Fruit fly (Drosophila melanogaster) whole organism, embryonic: Measurements from ENCODE around the gene Srp14.
A peak's percentile ranks its signal among the peaks of the same experiment; 100 is the strongest.

ENCODE experiments used
- Bgb ChIP-seq: fragments of 200-800 bp; sonication (Bioruptor generic); IDR thresholded peaks from 2 replicates; pipeline ENCODE4 v1.3.6; 2022; ENCODE audit warnings: missing biosample characterization, missing genetic modification characterization; ENCODE audit not compliant: partially characterized antibody
- CG1024 ChIP-seq: fragments of 200-800 bp; sonication (Bioruptor generic); IDR thresholded peaks from 2 replicates; pipeline ENCODE4 v1.3.6; 2022; ENCODE audit warnings: missing biosample characterization, missing genetic modification characterization
- CG10979 ChIP-seq: fragments of 200-800 bp; sonication (Bioruptor generic); optimal IDR thresholded peaks from 2 replicates; lab custom pipeline; 2018; ENCODE audit warnings: missing biosample characterization, mild to moderate bottlenecking, missing genetic modification characterization, moderate library complexity
- CG11504 ChIP-seq: fragments of 200-800 bp; sonication (Bioruptor generic); optimal IDR thresholded peaks from 3 replicates; lab custom pipeline; 2019; ENCODE audit warnings: missing biosample characterization, mild to moderate bottlenecking, missing genetic modification characterization, moderate library complexity
- CG12071 ChIP-seq: fragments of 200-800 bp; sonication (Bioruptor generic); optimal IDR thresholded peaks from 3 replicates; lab custom pipeline; 2018; ENCODE audit warnings: missing biosample characterization, mild to moderate bottlenecking, missing genetic modification characterization
- CG12769 ChIP-seq: fragments of 200-800 bp; sonication (Bioruptor generic); optimal IDR thresholded peaks from 2 replicates; lab custom pipeline; 2019; ENCODE audit warnings: missing biosample characterization, mild to moderate bottlenecking, missing genetic modification characterization, moderate library complexity
- CG14050 ChIP-seq: fragments of 200-800 bp; sonication (Bioruptor generic); IDR thresholded peaks from 3 replicates; pipeline ENCODE4 v1.3.6; 2022; ENCODE audit warnings: missing biosample characterization, missing genetic modification characterization
- CG1529 ChIP-seq: fragments of 200-800 bp; sonication (Bioruptor generic); optimal IDR thresholded peaks from 3 replicates; lab custom pipeline; 2018; ENCODE audit warnings: missing biosample characterization, missing genetic modification characterization
- CG2678 ChIP-seq: fragments of 200-800 bp; sonication (Bioruptor generic); optimal IDR thresholded peaks from 3 replicates; lab custom pipeline; 2019; ENCODE audit warnings: missing biosample characterization, mild to moderate bottlenecking, missing genetic modification characterization, moderate library complexity
- CG3065 ChIP-seq: fragments of 200-800 bp; sonication (Bioruptor generic); optimal IDR thresholded peaks from 2 replicates; lab custom pipeline; 2016; ENCODE audit warnings: missing biosample characterization, missing genetic modification characterization
- CG31441 ChIP-seq: fragments of 200-800 bp; sonication (Bioruptor generic); IDR thresholded peaks from 2 replicates; pipeline ENCODE4 v1.3.6; 2022; ENCODE audit warnings: missing biosample characterization, missing genetic modification characterization
- CG32532 ChIP-seq: fragments of 200-800 bp; sonication (Bioruptor generic); IDR thresholded peaks from 2 replicates; pipeline ENCODE4 v1.3.6; 2022; ENCODE audit warnings: missing biosample characterization, missing genetic modification characterization
- CG33213 ChIP-seq: fragments of 200-800 bp; sonication (Bioruptor generic); optimal IDR thresholded peaks from 3 replicates; lab custom pipeline; 2016; ENCODE audit warnings: missing biosample characterization, missing genetic modification characterization
- CG5953 ChIP-seq: fragments of 200-800 bp; sonication (Bioruptor generic); IDR thresholded peaks from 2 replicates; pipeline ENCODE4 v1.3.6; 2022; ENCODE audit warnings: missing biosample characterization, missing genetic modification characterization
- CG7987 ChIP-seq: fragments of 200-800 bp; sonication (Bioruptor generic); optimal IDR thresholded peaks from 2 replicates; lab custom pipeline; 2018; ENCODE audit warnings: missing biosample characterization, mild to moderate bottlenecking, missing genetic modification characterization, moderate library complexity
- CG8924 ChIP-seq: fragments of 200-800 bp; optimal IDR thresholded peaks from 3 replicates; lab custom pipeline; 2019; ENCODE audit warnings: missing biosample characterization, mild to moderate bottlenecking, missing genetic modification characterization, moderate library complexity
- CG9817 ChIP-seq: fragments of 200-800 bp; sonication (Bioruptor generic); optimal IDR thresholded peaks from 2 replicates; lab custom pipeline; 2018; ENCODE audit warnings: missing biosample characterization, mild to moderate bottlenecking, missing genetic modification characterization, moderate library complexity
- CHES-1-like ChIP-seq: fragments of 200-800 bp; sonication (Bioruptor generic); optimal IDR thresholded peaks from 2 replicates; lab custom pipeline; 2016; ENCODE audit warnings: missing biosample characterization, missing genetic modification characterization
- CTCF ChIP-seq: fragments of 200-800 bp; sonication (Bioruptor generic); optimal IDR thresholded peaks from 2 replicates; lab custom pipeline; 2017; ENCODE audit warnings: missing biosample characterization, mild to moderate bottlenecking, missing genetic modification characterization, moderate library complexity
- CkIIα-i1 ChIP-seq: fragments of 200-800 bp; sonication (Bioruptor generic); IDR thresholded peaks from 2 replicates; pipeline ENCODE4 v1.3.6; 2022; ENCODE audit warnings: missing biosample characterization, missing genetic modification characterization
- H15 ChIP-seq: fragments of 200-800 bp; sonication (Bioruptor generic); IDR thresholded peaks from 3 replicates; pipeline ENCODE4 v1.3.6; 2022; ENCODE audit warnings: missing biosample characterization, missing genetic modification characterization
- Poxn ChIP-seq: fragments of 200-800 bp; sonication (Bioruptor generic); IDR thresholded peaks from 2 replicates; pipeline ENCODE4 v1.3.6; 2022; ENCODE audit warnings: missing biosample characterization, missing genetic modification characterization
- Rfx ChIP-seq: fragments of 200-800 bp; sonication (Bioruptor generic); IDR thresholded peaks from 2 replicates; pipeline ENCODE4 v1.3.6; 2022; ENCODE audit warnings: missing biosample characterization, missing genetic modification characterization
- Sin3A ChIP-seq: fragments of >200 bp; optimal IDR thresholded peaks from 2 replicates; lab custom pipeline; 2018
- br ChIP-seq: fragments of >200 bp; optimal IDR thresholded peaks from 2 replicates; lab custom pipeline; 2017
- cwo ChIP-seq: fragments of 200-800 bp; sonication (Bioruptor generic); optimal IDR thresholded peaks from 3 replicates; lab custom pipeline; 2017; ENCODE audit warnings: missing biosample characterization, missing genetic modification characterization, mild to moderate bottlenecking, moderate library complexity, missing genetic modification reagents
- dimm ChIP-seq: fragments of 200-800 bp; sonication (Bioruptor generic); IDR thresholded peaks from 2 replicates; pipeline ENCODE4 v1.3.6; 2022; ENCODE audit warnings: missing biosample characterization, missing genetic modification characterization
- ems ChIP-seq: fragments of 200-800 bp; sonication (Bioruptor generic); optimal IDR thresholded peaks from 3 replicates; lab custom pipeline; 2016; ENCODE audit warnings: missing biosample characterization, missing genetic modification characterization
- fd3F ChIP-seq: fragments of 200-800 bp; sonication (Bioruptor generic); optimal IDR thresholded peaks from 2 replicates; lab custom pipeline; 2018; ENCODE audit warnings: missing biosample characterization, mild to moderate bottlenecking, missing genetic modification characterization, moderate library complexity
- fd96Cb ChIP-seq: fragments of 200-800 bp; sonication (Bioruptor generic); optimal IDR thresholded peaks from 2 replicates; lab custom pipeline; 2018; ENCODE audit warnings: missing biosample characterization, mild to moderate bottlenecking, missing genetic modification characterization, moderate library complexity
- fu2 ChIP-seq: fragments of 200-800 bp; sonication (Bioruptor generic); optimal IDR thresholded peaks from 2 replicates; lab custom pipeline; 2016; ENCODE audit warnings: missing biosample characterization, missing genetic modification characterization
- gcm ChIP-seq: fragments of 200-800 bp; sonication (Bioruptor generic); optimal IDR thresholded peaks from 2 replicates; lab custom pipeline; 2019; ENCODE audit warnings: missing biosample characterization, mild to moderate bottlenecking, missing genetic modification characterization, moderate library complexity
- gcm2 ChIP-seq: fragments of 200-800 bp; sonication (Bioruptor generic); optimal IDR thresholded peaks from 2 replicates; lab custom pipeline; 2016; ENCODE audit warnings: missing biosample characterization, missing genetic modification characterization
- gsb ChIP-seq: fragments of 200-800 bp; sonication (Bioruptor generic); IDR thresholded peaks from 2 replicates; pipeline ENCODE4 v1.3.6; 2022; ENCODE audit warnings: missing biosample characterization, missing genetic modification characterization
- insv ChIP-seq, 2 experiments: fragments of 200-800 bp; sonication (Bioruptor generic); optimal IDR thresholded peaks; 3 replicates each; lab custom pipeline; 2016 to 2018; ENCODE audit warnings: missing biosample characterization in 2 of 2, missing genetic modification characterization in 2 of 2
- ken ChIP-seq: fragments of 200-800 bp; sonication (Bioruptor generic); IDR thresholded peaks from 3 replicates; pipeline ENCODE4 v1.3.6; 2022; ENCODE audit warnings: missing biosample characterization, missing genetic modification characterization
- lab ChIP-seq: fragments of 200-800 bp; sonication (Bioruptor generic); optimal IDR thresholded peaks from 3 replicates; lab custom pipeline; 2017; ENCODE audit warnings: missing biosample characterization, missing genetic modification characterization, mild to moderate bottlenecking, moderate library complexity, missing genetic modification reagents
- lola ChIP-seq, 3 experiments: fragments of >200 bp in 2 of 3; fragments of 200-800 bp in 1 of 3; sonication (Bioruptor generic) in 1 of 3; optimal IDR thresholded peaks; 2 replicates each; lab custom pipeline; 2017 to 2019; ENCODE audit warnings: missing biosample characterization in 3 of 3, missing genetic modification characterization in 3 of 3, mild to moderate bottlenecking in 1 of 3, moderate library complexity in 1 of 3
- nau ChIP-seq: fragments of 200-800 bp; sonication (Bioruptor generic); optimal IDR thresholded peaks from 3 replicates; lab custom pipeline; 2017; ENCODE audit warnings: missing biosample characterization, mild to moderate bottlenecking, missing genetic modification characterization, missing genetic modification reagents
- pan ChIP-seq, 4 experiments: fragments of >200 bp in 3 of 4; fragments of 200-800 bp in 1 of 4; sonication (Bioruptor generic) in 1 of 4; optimal IDR thresholded peaks in 3 of 4; IDR thresholded peaks in 1 of 4; 2 replicates each; pipeline versions ENCODE4 v1.3.6 to Lab custom; 2017 to 2022; ENCODE audit warnings: missing biosample characterization in 2 of 4, missing genetic modification characterization in 2 of 4, mixed read lengths in 1 of 4
- pho ChIP-seq: fragments of 200-800 bp; sonication (Bioruptor generic); optimal IDR thresholded peaks from 2 replicates; lab custom pipeline; 2016; ENCODE audit warnings: missing biosample characterization, missing genetic modification characterization
- pita ChIP-seq: fragments of 200-800 bp; sonication (Bioruptor generic); optimal IDR thresholded peaks from 2 replicates; lab custom pipeline; 2017; ENCODE audit warnings: missing biosample characterization, mild to moderate bottlenecking, missing genetic modification characterization
- psq ChIP-seq: fragments of 200-800 bp; sonication (Bioruptor generic); optimal IDR thresholded peaks from 2 replicates; lab custom pipeline; 2017; ENCODE audit warnings: missing biosample characterization, missing genetic modification characterization
- sd ChIP-seq: fragments of 200-800 bp; sonication (Bioruptor generic); optimal IDR thresholded peaks from 3 replicates; lab custom pipeline; 2018; ENCODE audit warnings: missing biosample characterization, mild to moderate bottlenecking, missing genetic modification characterization, moderate library complexity
- shn ChIP-seq: fragments of 200-800 bp; sonication (Bioruptor generic); optimal IDR thresholded peaks from 3 replicates; lab custom pipeline; 2016; ENCODE audit warnings: missing biosample characterization, missing genetic modification characterization
- sisA ChIP-seq: fragments of 200-800 bp; sonication (Bioruptor generic); IDR thresholded peaks from 2 replicates; pipeline ENCODE4 v1.3.6; 2022; ENCODE audit warnings: missing biosample characterization, missing genetic modification characterization
- stc ChIP-seq: fragments of 200-800 bp; sonication (Bioruptor generic); IDR thresholded peaks from 2 replicates; pipeline ENCODE4 v1.3.6; 2022; ENCODE audit warnings: missing biosample characterization, missing genetic modification characterization
- stwl ChIP-seq: fragments of 200-800 bp; sonication (Bioruptor generic); optimal IDR thresholded peaks from 3 replicates; lab custom pipeline; 2018; ENCODE audit warnings: missing biosample characterization, mild to moderate bottlenecking, missing genetic modification characterization, moderate library complexity
- tin ChIP-seq: fragments of 200-800 bp; sonication (Bioruptor generic); optimal IDR thresholded peaks from 3 replicates; lab custom pipeline; 2016; ENCODE audit warnings: missing biosample characterization, missing genetic modification characterization
- trh ChIP-seq: fragments of 200-800 bp; sonication (Bioruptor generic); optimal IDR thresholded peaks from 2 replicates; lab custom pipeline; 2016; ENCODE audit warnings: missing biosample characterization, missing genetic modification characterization

Srp14 gene

dm6 chr3R:20549855-20550603 lies 29.9 kb upstream of the Srp14 start (continued):
- TF ChIP-seq gsb (GFP tag; lab: Robert Waterston, UW) (peak; percentile 84), psq (GFP tag; lab: Kevin White, UChicago) (peak; percentile 69), fd96Cb (peak; percentile 88), insv (GFP tag; optimal IDR thresholded peaks at IDR 0.05; lab: Kevin White, UChicago) (no peak), lola (GFP tag; optimal IDR thresholded peaks at IDR 0.05; lab: Kevin White, UChicago) (peak in 1 of 3 experiments; percentile 82), fu2 (GFP tag; lab: Kevin White, UChicago) (no peak), trh (peak; percentile 25), CHES-1-like (GFP tag; lab: Kevin White, UChicago) (no peak), H15 (peak; percentile 74; the same call in 2 of the 3 replicates), Rfx (GFP tag; lab: Robert Waterston, UW) (peak; percentile 89), nau (GFP tag; lab: Kevin White, UChicago) (peak; percentile 62), CG31441 (GFP tag; lab: Robert Waterston, UW) (peak; percentile 86), Bgb (peak; percentile 35; the same call in 1 of the 2 replicates), tin (GFP tag; lab: Kevin White, UChicago) (peak; percentile 85), cwo (GFP tag; lab: Kevin White, UChicago) (peak; percentile 92), CG9817 (peak; percentile 88), dimm (peak; percentile 50), Sin3A (lab: Kevin White, UChicago) (no peak), CG1529 (peak; percentile 77), Poxn (GFP tag; lab: Robert Waterston, UW) (0 out of 2 replicates have a peak, but pooled peaks have one; percentile 39), CG1024 (GFP tag; lab: Robert Waterston, UW) (0 out of 2 replicates have a peak, but pooled peaks have one; percentile 46), CkIIα-i1 (GFP tag; lab: Robert Waterston, UW) (no peak), stwl (tag; lab: Kevin White, UChicago) (peak; percentile 4), CG11504 (tag; lab: Kevin White, UChicago) (peak; percentile 91), stc (peak; percentile 77), gcm2 (GFP tag; lab: Kevin White, UChicago) (peak; percentile 65), pho (GFP tag; lab: Kevin White, UChicago) (peak; percentile 17), ems (GFP tag; lab: Kevin White, UChicago) (peak; percentile 63), CG12071 (GFP tag; lab: Kevin White, UChicago) (peak; percentile 66), CG12769 (tag; lab: Kevin White, UChicago) (peak; percentile 39), gcm (peak; percentile 85), CG3065 (GFP tag; lab: Kevin White, UChicago) (peak; percentile 56), br (lab: Kevin White, UChicago) (no peak), CTCF (GFP tag; lab: Kevin White, UChicago) (no peak), sisA (GFP tag; lab: Robert Waterston, UW) (peak; percentile 85), CG14050 (GFP tag; lab: Robert Waterston, UW) (peak; percentile 74), CG7987 (GFP tag; lab: Kevin White, UChicago) (peak; percentile 47), pan (optimal IDR thresholded peaks at IDR 0.05; lab: Kevin White, UChicago) (no peak), pan (GFP tag; optimal IDR thresholded peaks at IDR 0.05 in 1 of 2, IDR thresholded peaks at IDR 0.05 in 1 of 2) (peak in 1 of 2 experiments; percentile 77), fd3F (peak; percentile 77), sd (tag; lab: Kevin White, UChicago) (peak; percentile 60), CG5953 (peak; percentile 64), lab (GFP tag; lab: Kevin White, UChicago) (peak; percentile 92), CG8924 (tag; lab: Kevin White, UChicago) (peak; percentile 86), CG32532 (GFP tag; lab: Robert Waterston, UW) (peak; percentile 85), CG10979 (tag; lab: Kevin White, UChicago) (peak; percentile 92), ken (GFP tag; lab: Robert Waterston, UW) (peak; percentile 76), CG2678 (tag; lab: Kevin White, UChicago) (peak; percentile 93), shn (GFP tag; lab: Kevin White, UChicago) (peak; percentile 21), pita (GFP tag; lab: Kevin White, UChicago) (no peak), CG33213 (GFP tag; lab: Kevin White, UChicago) (no peak)
